Fruit fly (Drosophila melanogaster): ENCODE data around the gene gudu.

The gudu gene

dm6 chr2L:7425690-7426056 is 37.4 kb downstream of the gudu start:
- no peak for TF ChIP-seq Sox102F (GFP tag; optimal IDR thresholded peaks at IDR 0.05)
- no peak for TF ChIP-seq wek (GFP tag; optimal IDR thresholded peaks at IDR 0.05)
- TF ChIP-seq dmrt99B (tag; optimal IDR thresholded peaks at IDR 0.05): no peak
- TF ChIP-seq CG8290 (GFP tag; optimal IDR thresholded peaks at IDR 0.05): no peak
- peak in 1 of 2 experiments; percentile 13 for TF ChIP-seq CG8290 (tag; optimal IDR thresholded peaks at IDR 0.05)
- no peak for TF ChIP-seq Atf-2 (GFP tag; optimal IDR thresholded peaks at IDR 0.05)
- no peak for TF ChIP-seq CG2678 (tag; optimal IDR thresholded peaks at IDR 0.05)
- no peak for TF ChIP-seq Atf3 (GFP tag; optimal IDR thresholded peaks at IDR 0.05)
- TF ChIP-seq ken (GFP tag; IDR thresholded peaks at IDR 0.05): 0 out of 3 replicates have a peak, but pooled peaks have one; percentile 18
- no peak for TF ChIP-seq Chrac-16 (GFP tag; optimal IDR thresholded peaks at IDR 0.05)
- no peak for TF ChIP-seq dati (GFP tag; IDR thresholded peaks at IDR 0.05)
- no peak for TF ChIP-seq vfl (GFP tag; optimal IDR thresholded peaks at IDR 0.05)
- TF ChIP-seq org-1 (GFP tag; optimal IDR thresholded peaks at IDR 0.05): no peak
- TF ChIP-seq Scr (GFP tag; IDR thresholded peaks at IDR 0.05; ENCODE audit: partially characterized antibody): no peak
- TF ChIP-seq CG30020 (tag; optimal IDR thresholded peaks at IDR 0.05): no peak
- no peak for TF ChIP-seq Kr (GFP tag; optimal IDR thresholded peaks at IDR 0.05)
- TF ChIP-seq GATAe (GFP tag; conservative IDR thresholded peaks at IDR 0.05): no peak
- TF ChIP-seq CG1603 (tag; optimal IDR thresholded peaks at IDR 0.05): no peak
- TF ChIP-seq CG8944 (GFP tag; optimal IDR thresholded peaks at IDR 0.05): no peak
- no peak for TF ChIP-seq CG30431 (GFP tag; optimal IDR thresholded peaks at IDR 0.05)
- TF ChIP-seq nau (GFP tag; optimal IDR thresholded peaks at IDR 0.05): no peak
- no peak for TF ChIP-seq gfzf (GFP tag; optimal IDR thresholded peaks at IDR 0.05)
- TF ChIP-seq Rfx (GFP tag; IDR thresholded peaks at IDR 0.05): peak; percentile 3
- TF ChIP-seq ssp (GFP tag; IDR thresholded peaks at IDR 0.05): 0 out of 2 replicates have a peak, but pooled peaks have one; percentile 4
- peak; percentile 47 for TF ChIP-seq CG15073 (GFP tag; optimal IDR thresholded peaks at IDR 0.05)
- no peak for TF ChIP-seq dpn (GFP tag; optimal IDR thresholded peaks at IDR 0.05)
- no peak for TF ChIP-seq BEAF-32 (GFP tag; optimal IDR thresholded peaks at IDR 0.05)
- no peak for TF ChIP-seq exex (tag; optimal IDR thresholded peaks at IDR 0.05)
- TF ChIP-seq slp2 (GFP tag; optimal IDR thresholded peaks at IDR 0.05): no peak
- TF ChIP-seq sob (GFP tag; IDR thresholded peaks at IDR 0.05): no peak
- TF ChIP-seq lola (GFP tag; optimal IDR thresholded peaks at IDR 0.05): no peak
- TF ChIP-seq CG10274 (GFP tag; optimal IDR thresholded peaks at IDR 0.05): peak; percentile 50
- TF ChIP-seq jigr1 (GFP tag; IDR thresholded peaks at IDR 0.05): no peak
- peak; percentile 25; the same call in 1 of the 2 replicates for TF ChIP-seq chm (GFP tag; IDR thresholded peaks at IDR 0.05)
- TF ChIP-seq CG18011 (GFP tag; optimal IDR thresholded peaks at IDR 0.05): no peak
- peak; percentile 30; the same call in 1 of the 3 replicates for TF ChIP-seq CG2199 (GFP tag; IDR thresholded peaks at IDR 0.05)

- TF ChIP-seq so (GFP tag; IDR thresholded peaks at IDR 0.05): no peak
- no peak for TF ChIP-seq da (GFP tag; optimal IDR thresholded peaks at IDR 0.05)
- TF ChIP-seq CG9215 (GFP tag; IDR thresholded peaks at IDR 0.05): 0 out of 2 replicates have a peak, but pooled peaks have one; percentile 24
- TF ChIP-seq Hr51 (GFP tag; optimal IDR thresholded peaks at IDR 0.05): peak in 1 of 2 experiments; percentile 38
- TF ChIP-seq bab2 (GFP tag; optimal IDR thresholded peaks at IDR 0.05): peak; percentile 26
- TF ChIP-seq h (optimal IDR thresholded peaks at IDR 0.05): no peak
- peak; percentile 26 for TF ChIP-seq CG15696 (tag; optimal IDR thresholded peaks at IDR 0.05)
- TF ChIP-seq Sry-β (GFP tag; optimal IDR thresholded peaks at IDR 0.05): peak; percentile 53
- TF ChIP-seq HLH4C (GFP tag; IDR thresholded peaks at IDR 0.05; ENCODE audit: partially characterized antibody): 0 out of 3 replicates have a peak, but pooled peaks have one; percentile 30
- TF ChIP-seq Side (GFP tag; optimal IDR thresholded peaks at IDR 0.05): no peak
- TF ChIP-seq CG16815 (GFP tag; optimal IDR thresholded peaks at IDR 0.05): peak; percentile 4
- TF ChIP-seq CG18476 (GFP tag; optimal IDR thresholded peaks at IDR 0.05): no peak
- peak; percentile 10 for TF ChIP-seq HmgD (GFP tag; optimal IDR thresholded peaks at IDR 0.05)
- no peak for TF ChIP-seq usp (GFP tag; optimal IDR thresholded peaks at IDR 0.05)
- TF ChIP-seq croc (GFP tag; conservative IDR thresholded peaks at IDR 0.05): no peak
- TF ChIP-seq CG9727 (GFP tag; optimal IDR thresholded peaks at IDR 0.05): peak; percentile 11
These were observed 38.2 kb downstream of the gudu start, which contains the start of gene muc for dm6 chr2L:7426326-7427066. Gene muc (plus strand): TSS chr2L:7426866.

Measured in whole organism, embryonic.